Worm (Caenorhabditis elegans) whole organism, late embryonic: ENCODE results near the gene T01H3.2.
A peak's percentile ranks its signal among the peaks of the same experiment; 100 is the strongest.

Experiments
- C08G9.2 ChIP-seq: sonication (generic microtip); optimal IDR thresholded peaks from 2 replicates; lab custom pipeline; 2016; ENCODE audit warnings: mild to moderate bottlenecking, missing genetic modification characterization, moderate library complexity, missing compliant biosample characterization
- F13H6.1 ChIP-seq: sonication (generic microtip); optimal IDR thresholded peaks from 2 replicates; lab custom pipeline; 2016; ENCODE audit warnings: missing genetic modification characterization, missing compliant biosample characterization
- K09A11.1 ChIP-seq: sonication (generic microtip); optimal IDR thresholded peaks from 2 replicates; lab custom pipeline; 2017; ENCODE audit warnings: antibody characterized with exemption, mild to moderate bottlenecking, missing genetic modification characterization, missing compliant biosample characterization; ENCODE audit not compliant: insufficient read depth
- T23F11.4 ChIP-seq: fragments of 200-800 bp; sonication (Bioruptor generic); optimal IDR thresholded peaks from 2 replicates; lab custom pipeline; 2018; ENCODE audit warnings: mild to moderate bottlenecking, missing genetic modification characterization, missing compliant biosample characterization
- Y22D7AL.16 ChIP-seq: sonication (generic microtip); optimal IDR thresholded peaks from 2 replicates; lab custom pipeline; 2016; ENCODE audit warnings: missing genetic modification characterization, missing compliant biosample characterization
- ahr-1 ChIP-seq: sonication (generic microtip); optimal IDR thresholded peaks from 2 replicates; lab custom pipeline; 2016; ENCODE audit warnings: missing genetic modification characterization, missing compliant biosample characterization
- ceh-14 ChIP-seq: sonication (generic microtip); optimal IDR thresholded peaks from 2 replicates; lab custom pipeline; 2016; ENCODE audit warnings: missing genotype, missing genetic modification characterization, missing compliant biosample characterization
- ceh-18 ChIP-seq: sonication (generic microtip); optimal IDR thresholded peaks from 2 replicates; lab custom pipeline; 2016; ENCODE audit warnings: missing genetic modification characterization, missing compliant biosample characterization
- ceh-2 ChIP-seq: sonication (generic microtip); optimal IDR thresholded peaks from 2 replicates; lab custom pipeline; 2016; ENCODE audit warnings: missing genotype, missing genetic modification characterization, missing compliant biosample characterization
- ceh-24 ChIP-seq: sonication (generic microtip); optimal IDR thresholded peaks from 2 replicates; lab custom pipeline; 2016; ENCODE audit warnings: mild to moderate bottlenecking, missing genetic modification characterization, missing compliant biosample characterization
- ceh-31 ChIP-seq: sonication (generic microtip); optimal IDR thresholded peaks from 2 replicates; lab custom pipeline; 2016; ENCODE audit warnings: missing genetic modification characterization, missing compliant biosample characterization
- ceh-34 ChIP-seq: sonication (generic microtip); optimal IDR thresholded peaks from 2 replicates; lab custom pipeline; 2016; ENCODE audit warnings: mild to moderate bottlenecking, missing genetic modification characterization, missing compliant biosample characterization
- ceh-9 ChIP-seq: sonication (generic microtip); optimal IDR thresholded peaks from 2 replicates; lab custom pipeline; 2016; ENCODE audit warnings: mild to moderate bottlenecking, missing genetic modification characterization, inconsistent platforms, missing compliant biosample characterization
- che-1 ChIP-seq: sonication (generic microtip); optimal IDR thresholded peaks from 2 replicates; lab custom pipeline; 2016; ENCODE audit warnings: mild to moderate bottlenecking, missing genetic modification characterization, missing compliant biosample characterization
- dmd-4 ChIP-seq: sonication (generic microtip); optimal IDR thresholded peaks from 2 replicates; lab custom pipeline; 2016; ENCODE audit warnings: borderline replicate concordance, missing genetic modification characterization, missing compliant biosample characterization
- elt-2 ChIP-seq: sonication (generic microtip); optimal IDR thresholded peaks from 2 replicates; lab custom pipeline; 2016; ENCODE audit warnings: missing genetic modification reagents, missing genetic modification characterization, missing compliant biosample characterization
- ets-4 ChIP-seq: sonication (generic microtip); optimal IDR thresholded peaks from 2 replicates; lab custom pipeline; 2016; ENCODE audit warnings: missing genetic modification characterization, missing compliant biosample characterization
- eyg-1 ChIP-seq: sonication (generic microtip); optimal IDR thresholded peaks from 2 replicates; lab custom pipeline; 2016; ENCODE audit warnings: missing genotype, missing genetic modification characterization, missing compliant biosample characterization
- fax-1 ChIP-seq: sonication (generic microtip); optimal IDR thresholded peaks from 2 replicates; lab custom pipeline; 2016; ENCODE audit warnings: missing genotype, missing genetic modification characterization, missing compliant biosample characterization
- fkh-6 ChIP-seq: sonication (generic microtip); optimal IDR thresholded peaks from 2 replicates; lab custom pipeline; 2016; ENCODE audit warnings: missing genetic modification characterization, missing compliant biosample characterization
- hlh-6 ChIP-seq: sonication (generic microtip); optimal IDR thresholded peaks from 2 replicates; lab custom pipeline; 2016; ENCODE audit warnings: missing genotype, missing genetic modification characterization, missing compliant biosample characterization
- hlh-8 ChIP-seq: sonication (generic microtip); optimal IDR thresholded peaks from 2 replicates; lab custom pipeline; 2016; ENCODE audit warnings: missing genotype, missing genetic modification characterization, missing compliant biosample characterization
- nfya-1 ChIP-seq: sonication (generic microtip); optimal IDR thresholded peaks from 2 replicates; lab custom pipeline; 2017; ENCODE audit warnings: missing genetic modification characterization, mild to moderate bottlenecking, missing compliant biosample characterization, antibody characterized with exemption, moderate library complexity
- nhr-232 ChIP-seq: sonication (generic microtip); optimal IDR thresholded peaks from 2 replicates; lab custom pipeline; 2016; ENCODE audit warnings: missing genetic modification characterization, missing compliant biosample characterization
- odd-2 ChIP-seq: sonication (generic microtip); optimal IDR thresholded peaks from 2 replicates; lab custom pipeline; 2017; ENCODE audit warnings: antibody characterized with exemption, mild to moderate bottlenecking, missing genetic modification characterization, missing compliant biosample characterization
- pag-3 ChIP-seq: sonication (generic microtip); optimal IDR thresholded peaks from 2 replicates; lab custom pipeline; 2016; ENCODE audit warnings: missing compliant biosample characterization, missing genetic modification characterization, borderline replicate concordance
- pha-4 ChIP-seq: fragments of 150-350 bp; optimal IDR thresholded peaks from 2 replicates; lab custom pipeline; 2018; ENCODE audit warnings: missing biosample characterization, missing genetic modification reagents, missing genetic modification characterization
- ref-2 ChIP-seq: sonication (generic microtip); optimal IDR thresholded peaks from 2 replicates; lab custom pipeline; 2016; ENCODE audit warnings: missing genetic modification characterization, missing compliant biosample characterization
- rnt-1 ChIP-seq: sonication (generic microtip); optimal IDR thresholded peaks from 2 replicates; lab custom pipeline; 2016; ENCODE audit warnings: missing genetic modification characterization, missing compliant biosample characterization
- sox-2 ChIP-seq: fragments of 200-800 bp; sonication (Bioruptor generic); IDR thresholded peaks from 2 replicates; pipeline ENCODE4 v1.3.6; 2022; ENCODE audit warnings: missing genetic modification reagents, missing genetic modification characterization, missing compliant biosample characterization
- tbx-2 ChIP-seq: sonication (generic microtip); optimal IDR thresholded peaks from 2 replicates; lab custom pipeline; 2016; ENCODE audit warnings: missing genetic modification characterization, missing compliant biosample characterization
- tbx-7 ChIP-seq: sonication (generic microtip); optimal IDR thresholded peaks from 2 replicates; lab custom pipeline; 2016; ENCODE audit warnings: missing genotype, missing genetic modification characterization, missing compliant biosample characterization
- ttx-3 ChIP-seq: sonication (generic microtip); optimal IDR thresholded peaks from 2 replicates; lab custom pipeline; 2016; ENCODE audit warnings: missing genetic modification reagents, missing genetic modification characterization, missing compliant biosample characterization
- unc-42 ChIP-seq: sonication (generic microtip); optimal IDR thresholded peaks from 2 replicates; lab custom pipeline; 2016; ENCODE audit warnings: missing genotype, missing genetic modification characterization, missing compliant biosample characterization
- unc-55 ChIP-seq: sonication (generic microtip); optimal IDR thresholded peaks from 2 replicates; lab custom pipeline; 2017; ENCODE audit warnings: missing biosample characterization, missing genetic modification reagents, missing genetic modification characterization
- zip-5 ChIP-seq: sonication (generic microtip); optimal IDR thresholded peaks from 2 replicates; lab custom pipeline; 2016; ENCODE audit warnings: missing genetic modification characterization, missing compliant biosample characterization

The T01H3.2 gene

DNA sequence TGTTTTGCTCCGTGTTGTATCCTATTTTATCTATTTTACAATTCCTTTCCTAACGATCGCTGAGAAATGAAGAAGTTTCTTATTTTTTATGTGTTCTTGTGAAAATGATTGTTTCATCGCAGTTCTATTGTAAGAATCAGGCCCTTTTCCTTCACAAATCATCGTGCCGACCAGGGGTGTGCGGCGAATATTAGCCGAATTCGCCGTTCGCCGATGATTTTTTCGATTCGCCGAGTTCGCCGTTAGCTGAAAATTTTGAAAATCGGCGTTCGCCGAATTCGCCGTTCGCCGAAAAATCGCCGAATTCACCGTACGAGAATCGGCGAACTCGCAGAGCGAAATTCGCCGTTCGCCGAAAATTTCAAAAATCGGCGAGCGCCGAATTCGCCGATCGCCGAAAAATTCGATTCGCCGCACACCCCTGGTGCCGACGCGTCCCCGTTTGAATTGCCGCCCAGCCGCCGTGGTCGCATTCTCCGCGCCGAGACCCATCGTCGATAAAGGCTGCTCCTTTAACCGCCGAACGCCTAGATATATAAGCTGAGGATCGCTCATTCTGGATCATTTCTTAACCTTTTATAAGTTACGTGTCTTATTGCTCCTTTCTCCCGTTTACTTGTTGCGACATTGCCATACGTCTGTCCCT is 14.2 kb downstream of the T01H3.2 start:
- TF ChIP-seq ceh-18 (no peak), che-1 (tag; lab: Kevin White, UChicago) (no peak), K09A11.1 (tag; lab: Kevin White, UChicago) (peak; percentile 29), ceh-9 (tag; lab: Kevin White, UChicago) (no peak), odd-2 (no peak), eyg-1 (tag; lab: Kevin White, UChicago) (no peak)

DNA sequence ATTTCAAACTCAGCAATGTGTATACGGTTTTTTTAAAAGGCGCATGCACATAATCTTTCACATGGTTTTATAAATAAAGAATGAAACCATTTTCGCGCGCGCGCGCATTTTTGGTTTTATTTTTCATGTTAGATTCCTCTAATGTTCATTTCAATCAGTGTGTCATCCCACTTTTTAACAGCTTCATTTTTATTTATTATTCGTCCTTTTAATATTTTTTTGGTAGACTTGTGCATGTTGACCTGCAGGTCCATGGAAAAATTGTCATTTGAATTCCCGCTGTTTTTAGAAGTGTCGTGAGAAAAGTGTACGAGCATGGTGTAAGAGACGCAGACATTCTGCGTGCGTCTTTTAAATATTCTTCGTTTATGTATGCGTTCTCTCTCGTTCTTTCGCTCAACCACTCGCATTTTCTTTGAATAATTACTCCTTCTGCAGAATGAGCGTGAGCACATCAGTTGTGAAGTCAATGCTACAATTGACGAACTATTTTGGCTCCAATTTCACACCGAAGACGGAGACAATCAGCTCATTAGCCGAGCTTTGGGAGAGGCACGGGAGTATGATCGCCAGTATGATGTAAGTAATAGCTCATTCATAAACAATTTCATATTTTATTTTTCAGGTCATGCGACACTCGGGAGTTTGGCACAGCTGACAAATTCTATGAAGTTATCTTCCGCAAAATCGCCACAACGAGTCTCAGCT is 17.4 kb downstream of the T01H3.2 start, which contains the start of gene lin-5:
lin-5 (plus strand) TSS at position 354 of the 708 bp plus-strand sequence.
- TF ChIP-seq ceh-34 (peak; percentile 36), ceh-31 (tag; lab: Kevin White, UChicago) (peak; percentile 68), nfya-1 (tag; lab: Kevin White, UChicago) (peak; percentile 40), Y22D7AL.16 (tag; lab: Kevin White, UChicago) (no peak), unc-55 (peak; percentile 30), ref-2 (tag; lab: Kevin White, UChicago) (peak; percentile 36), ceh-24 (tag; lab: Kevin White, UChicago) (no peak), tbx-2 (tag; lab: Kevin White, UChicago) (peak; percentile 24)

DNA sequence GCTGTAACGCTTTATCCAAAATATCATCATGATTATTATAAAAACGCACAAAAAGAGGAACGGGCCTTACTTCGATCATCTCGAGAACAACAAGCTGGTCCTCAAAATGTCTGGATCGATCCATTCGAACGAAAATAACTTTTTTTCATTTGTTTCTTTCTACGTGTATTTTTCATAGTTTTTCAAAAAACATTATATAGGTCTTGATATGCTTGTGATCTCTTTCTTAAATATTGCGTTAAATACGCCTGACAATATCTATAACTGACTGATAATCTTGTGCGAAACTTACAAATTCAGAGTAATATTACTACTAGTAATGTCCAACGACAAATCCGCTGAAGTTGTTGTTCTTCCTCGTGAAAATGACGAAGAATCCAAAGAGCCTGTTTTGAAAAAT is 19.7 kb downstream of the T01H3.2 start, which contains the start of gene sds-22:
sds-22 (plus strand) TSS at position 301 of the 400 bp plus-strand sequence.
- TF ChIP-seq ahr-1 (tag; lab: Kevin White, UChicago) (no peak), hlh-6 (tag; lab: Kevin White, UChicago) (no peak), pag-3 (tag; lab: Kevin White, UChicago) (no peak), rnt-1 (no peak), ceh-24 (tag; lab: Kevin White, UChicago) (no peak), tbx-7 (tag; lab: Kevin White, UChicago) (no peak), unc-55 (no peak)

DNA sequence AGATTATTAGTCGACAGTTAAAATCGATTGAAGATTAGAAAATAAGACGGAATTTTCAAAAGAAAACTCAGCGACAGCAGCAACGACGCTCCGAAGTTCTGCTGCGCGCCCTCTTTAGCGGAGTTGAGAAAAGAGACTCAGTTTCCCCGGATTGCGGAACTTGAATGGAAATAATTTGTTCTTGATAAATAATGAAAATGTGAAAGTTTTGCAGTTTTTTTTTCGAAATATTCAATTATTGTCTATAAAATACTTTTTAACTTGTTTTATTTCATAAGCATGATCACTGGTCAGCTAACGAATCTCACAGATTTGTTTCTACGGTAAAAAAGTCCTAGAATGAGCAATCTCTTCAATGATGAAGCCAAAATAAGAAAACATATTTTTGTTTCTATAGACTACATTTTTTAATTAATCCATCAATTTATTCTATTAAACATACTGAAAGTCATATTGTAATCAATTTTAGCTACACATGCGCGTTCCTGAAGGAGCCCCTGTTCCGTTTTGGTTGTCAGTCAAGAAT is 20.2 kb downstream of the T01H3.2 start, which contains the start of the genes cec-3 and T09A5.15:
cec-3 (minus strand) TSS at position 116 of the 526 bp plus-strand sequence.
T09A5.15 (plus strand) TSS at position 476 of the 526 bp plus-strand sequence.
- TF ChIP-seq odd-2: no peak
- no peak for TF ChIP-seq ttx-3 (tag; lab: Kevin White, UChicago)
- TF ChIP-seq ceh-2 (tag; lab: Kevin White, UChicago): peak; percentile 65
- no peak for TF ChIP-seq dmd-4 (tag; lab: Kevin White, UChicago)
- peak; percentile 69 for TF ChIP-seq C08G9.2
- no peak for TF ChIP-seq ceh-9 (tag; lab: Kevin White, UChicago)
- TF ChIP-seq unc-42 (tag; lab: Kevin White, UChicago): peak; percentile 41
- TF ChIP-seq ceh-31 (tag; lab: Kevin White, UChicago): peak; percentile 79
- peak; percentile 63 for TF ChIP-seq ceh-34
- TF ChIP-seq nhr-232: no peak
- TF ChIP-seq ref-2 (tag; lab: Kevin White, UChicago): peak; percentile 51
- peak; percentile 42 for TF ChIP-seq nfya-1 (tag; lab: Kevin White, UChicago)
- no peak for TF ChIP-seq fkh-6 (tag; lab: Kevin White, UChicago)
- TF ChIP-seq pha-4 (tag; lab: Kevin White, UChicago): no peak
- peak; percentile 31 for TF ChIP-seq tbx-7 (tag; lab: Kevin White, UChicago)
- TF ChIP-seq F13H6.1 (tag; lab: Kevin White, UChicago): peak; percentile 27
- TF ChIP-seq elt-2 (tag; lab: Kevin White, UChicago): peak; percentile 49
- TF ChIP-seq sox-2 (GFP tag; lab: Robert Waterston, UW): no peak
- peak; percentile 15 for TF ChIP-seq ceh-18
- TF ChIP-seq tbx-2 (tag; lab: Kevin White, UChicago): peak; percentile 82
- peak; percentile 47 for TF ChIP-seq hlh-8 (tag; lab: Kevin White, UChicago)
- TF ChIP-seq ets-4 (tag; lab: Kevin White, UChicago): peak; percentile 55
- no peak for TF ChIP-seq pag-3 (tag; lab: Kevin White, UChicago)
- no peak for TF ChIP-seq hlh-6 (tag; lab: Kevin White, UChicago)
- peak; percentile 12 for TF ChIP-seq fax-1 (tag; lab: Kevin White, UChicago)
- TF ChIP-seq T23F11.4: no peak
- TF ChIP-seq ceh-14: peak; percentile 38
- TF ChIP-seq zip-5 (tag; lab: Kevin White, UChicago): peak; percentile 68
